Comparison of ENCODE assay signal across 4 fruit fly cellular contexts in the genomic region with DNA sequence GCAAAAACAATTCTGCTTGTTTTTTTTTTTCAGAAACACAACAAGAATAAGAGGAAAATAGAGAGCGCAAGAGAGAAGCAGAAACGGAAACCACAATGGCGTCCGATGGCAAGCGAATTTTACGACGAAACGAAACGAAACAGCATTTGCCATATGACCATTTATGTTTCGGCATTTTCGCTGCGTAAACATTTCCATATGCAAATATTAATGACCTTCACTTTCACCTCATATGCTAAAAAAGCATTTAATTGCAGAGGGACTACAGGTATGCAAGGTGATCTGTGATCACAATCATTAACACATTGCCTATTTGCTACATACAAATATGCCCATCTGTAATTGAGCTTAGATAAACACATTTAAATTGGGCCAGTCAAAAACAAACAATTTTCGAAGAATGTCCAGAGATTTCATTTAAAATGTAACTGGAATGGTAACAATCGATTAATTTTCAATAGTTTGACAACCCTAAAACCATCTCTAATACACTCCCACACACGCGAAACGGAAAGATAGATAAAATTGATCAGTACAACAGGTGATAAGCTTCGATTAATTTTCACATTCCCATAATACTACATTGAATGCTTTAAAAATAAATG.
TF ChIP-seq lines count a peak whose summit lies in the region.

No protein-coding gene starts in this region.

- TF ChIP-seq CTCF in whole organism, embryonic (GFP tag; optimal IDR thresholded peaks at IDR 0.05; lab: Kevin White, UChicago), result no peak

TF ChIP-seq in whole organism, adult, 20 proteins besides CTCF, POLR2A, EP300 and RAD21:
- TF ChIP-seq cic (GFP tag; optimal IDR thresholded peaks at IDR 0.05; lab: Kevin White, UChicago) (no peak), tj (GFP tag; optimal IDR thresholded peaks at IDR 0.05; lab: Kevin White, UChicago) (peak; percentile 91), toe (GFP tag; optimal IDR thresholded peaks at IDR 0.05; lab: Kevin White, UChicago) (no peak), pad (GFP tag; optimal IDR thresholded peaks at IDR 0.05; lab: Kevin White, UChicago) (no peak), Mnt (GFP tag; optimal IDR thresholded peaks at IDR 0.05; lab: Kevin White, UChicago) (no peak), kay (GFP tag; lab: Kevin White, UChicago; ENCODE audit: borderline replicate concordance) (peak; percentile 92), ovo (GFP tag; optimal IDR thresholded peaks at IDR 0.05; lab: Kevin White, UChicago) (no peak), CG14711 (tag; optimal IDR thresholded peaks at IDR 0.05; lab: Kevin White, UChicago) (peak; percentile 61), bab1 (GFP tag; optimal IDR thresholded peaks at IDR 0.05; lab: Kevin White, UChicago) (no peak)

TF ChIP-seq in whole organism, embryonic, 481 proteins besides CTCF, POLR2A, EP300 and RAD21:
- 0 out of 3 replicates have a peak, but pooled peaks have one; percentile 13 for TF ChIP-seq row (GFP tag; IDR thresholded peaks at IDR 0.05; lab: Robert Waterston, UW)
- TF ChIP-seq CG6854 (GFP tag; optimal IDR thresholded peaks at IDR 0.05; lab: Kevin White, UChicago), result peak; percentile 28
- peak in 1 of 2 experiments; percentile 29 for TF ChIP-seq Trl (optimal IDR thresholded peaks at IDR 0.05; lab: Kevin White, UChicago)
- no peak for TF ChIP-seq Trl (GFP tag; optimal IDR thresholded peaks at IDR 0.05; lab: Kevin White, UChicago)
- peak; percentile 7 for TF ChIP-seq tio (GFP tag; optimal IDR thresholded peaks at IDR 0.05; lab: Kevin White, UChicago)
- TF ChIP-seq inv (GFP tag; IDR thresholded peaks at IDR 0.05; lab: Robert Waterston, UW; ENCODE audit: partially characterized antibody), result no peak

TF ChIP-seq in whole organism, prepupa, 60 proteins besides CTCF, POLR2A, EP300 and RAD21:
- TF ChIP-seq eg (GFP tag; IDR thresholded peaks at IDR 0.05; lab: Robert Waterston, UW) (0 out of 3 replicates have a peak, but pooled peaks have one; percentile 13), Eip78C (GFP tag; lab: Kevin White, UChicago) (peak; percentile 59), Sox15 (GFP tag; optimal IDR thresholded peaks at IDR 0.05; lab: Kevin White, UChicago) (no peak), CG32006 (GFP tag; optimal IDR thresholded peaks at IDR 0.05; lab: Kevin White, UChicago) (peak; percentile 6)

TF ChIP-seq in whole organism, pupa, 21 proteins besides CTCF, POLR2A, EP300 and RAD21:
- no peak for TF ChIP-seq EcR (GFP tag; optimal IDR thresholded peaks at IDR 0.05; lab: Kevin White, UChicago)
- TF ChIP-seq CG34367 (tag; optimal IDR thresholded peaks at IDR 0.05; lab: Kevin White, UChicago), result no peak
- no peak for TF ChIP-seq Pif1B (GFP tag; optimal IDR thresholded peaks at IDR 0.05; lab: Kevin White, UChicago)
- TF ChIP-seq CG12605 (GFP tag; IDR thresholded peaks at IDR 0.05; lab: Robert Waterston, UW), result 0 out of 2 replicates have a peak, but pooled peaks have one; percentile 36
- no peak for TF ChIP-seq rn (GFP tag; IDR thresholded peaks at IDR 0.05; lab: Robert Waterston, UW)
- no peak for TF ChIP-seq CG8301 (tag; optimal IDR thresholded peaks at IDR 0.05; lab: Kevin White, UChicago)
- no peak for TF ChIP-seq CG9948 (tag; optimal IDR thresholded peaks at IDR 0.05; lab: Kevin White, UChicago)
